Worm (Caenorhabditis elegans) whole organism, L4 larva: ENCODE measurements around the gene cnc-2.

ENCODE experiments used
- D1046.2 ChIP-seq: fragments of 200-800 bp; sonication (Bioruptor generic); IDR thresholded peaks from 2 replicates; pipeline ENCODE4 v1.3.6; 2022; ENCODE audit warnings: missing genetic modification characterization, missing compliant biosample characterization
- F37D6.2 ChIP-seq: sonication (generic microtip); optimal IDR thresholded peaks from 2 replicates; lab custom pipeline; 2016; ENCODE audit warnings: mild to moderate bottlenecking, missing genetic modification characterization, missing compliant biosample characterization
- R02D3.7 ChIP-seq: fragments of 150-350 bp; sonication (generic microtip); optimal IDR thresholded peaks from 3 replicates; lab custom pipeline; 2014; ENCODE audit warnings: missing biosample characterization, missing genetic modification characterization
- T20F7.1 ChIP-seq: fragments of 200-800 bp; sonication (Bioruptor generic); optimal IDR thresholded peaks from 2 replicates; lab custom pipeline; 2018; ENCODE audit warnings: mild to moderate bottlenecking, missing genetic modification characterization, missing compliant biosample characterization
- T26A8.4 ChIP-seq: fragments of 200-800 bp; sonication (Bioruptor generic); IDR thresholded peaks from 2 replicates; pipeline ENCODE4 v1.3.6; 2022; ENCODE audit warnings: missing genetic modification characterization, missing compliant biosample characterization
- aly-2 ChIP-seq: sonication (generic microtip); optimal IDR thresholded peaks from 2 replicates; lab custom pipeline; 2018; ENCODE audit warnings: missing biosample characterization, missing genetic modification characterization
- ama-1 ChIP-seq: fragments of 150-350 bp; optimal IDR thresholded peaks from 2 replicates; lab custom pipeline; 2014; ENCODE audit warnings: inconsistent platforms, mixed read lengths
- arid-1 ChIP-seq: fragments of 200-800 bp; sonication (Bioruptor generic); conservative IDR thresholded peaks from 2 replicates; pipeline ENCODE4 v1.3.6; 2022; ENCODE audit warnings: missing genetic modification reagents, missing genetic modification characterization, missing compliant biosample characterization
- ceh-28 ChIP-seq: fragments of 150-350 bp; optimal IDR thresholded peaks from 2 replicates; lab custom pipeline; 2014; ENCODE audit warnings: missing biosample characterization, missing genetic modification reagents, missing genetic modification characterization
- ceh-32 ChIP-seq: sonication (generic microtip); optimal IDR thresholded peaks from 2 replicates; lab custom pipeline; 2016; ENCODE audit warnings: mild to moderate bottlenecking, missing genetic modification characterization, missing compliant biosample characterization; ENCODE audit not compliant: poor library complexity
- ces-1 ChIP-seq: fragments of 150-350 bp; sonication (generic microtip); optimal IDR thresholded peaks from 4 replicates; lab custom pipeline; 2014; ENCODE audit warnings: missing biosample characterization, missing genetic modification reagents, missing genetic modification characterization
- cey-2 ChIP-seq: sonication (generic microtip); optimal IDR thresholded peaks from 3 replicates; lab custom pipeline; 2017; ENCODE audit warnings: missing genetic modification characterization, mild to moderate bottlenecking, missing compliant biosample characterization, antibody characterized with exemption, borderline replicate concordance; ENCODE audit not compliant: insufficient read depth
- dmd-8 ChIP-seq: fragments of 200-800 bp; sonication (Bioruptor generic); IDR thresholded peaks from 2 replicates; pipeline ENCODE4 v1.3.6; 2022; ENCODE audit warnings: missing genetic modification characterization, missing compliant biosample characterization
- egl-43 ChIP-seq: fragments of 200-800 bp; sonication (Bioruptor generic); IDR thresholded peaks from 2 replicates; pipeline ENCODE4 v1.3.6; 2022; ENCODE audit warnings: missing genetic modification reagents, missing genetic modification characterization, missing compliant biosample characterization
- fkh-10 ChIP-seq: fragments of 150-350 bp; optimal IDR thresholded peaks from 2 replicates; lab custom pipeline; 2014; ENCODE audit warnings: missing biosample characterization, missing genetic modification reagents, missing genetic modification characterization
- gei-8 ChIP-seq: fragments of 200-800 bp; sonication (Bioruptor generic); optimal IDR thresholded peaks from 2 replicates; lab custom pipeline; 2018; ENCODE audit warnings: mild to moderate bottlenecking, missing genetic modification characterization, missing compliant biosample characterization
- hif-1 ChIP-seq, 2 experiments: sonication (generic microtip); optimal IDR thresholded peaks; 2 replicates each; lab custom pipeline; 2016 to 2017; ENCODE audit warnings: missing compliant biosample characterization in 2 of 2, missing genetic modification characterization in 2 of 2, missing genetic modification reagents in 2 of 2, missing genotype in 2 of 2, mild to moderate bottlenecking in 1 of 2
- hlh-11 ChIP-seq: fragments of 200-800 bp; sonication (Bioruptor generic); optimal IDR thresholded peaks from 2 replicates; lab custom pipeline; 2018; ENCODE audit warnings: mild to moderate bottlenecking, missing genetic modification characterization, missing compliant biosample characterization
- hlh-30 ChIP-seq: sonication (generic microtip); optimal IDR thresholded peaks from 2 replicates; lab custom pipeline; 2017; ENCODE audit warnings: antibody characterized with exemption, mild to moderate bottlenecking, missing genetic modification characterization, missing compliant biosample characterization; ENCODE audit not compliant: insufficient read depth
- hmg-1.1 ChIP-seq: fragments of 200-800 bp; sonication (Bioruptor generic); IDR thresholded peaks from 2 replicates; pipeline ENCODE4 v1.3.6; 2022; ENCODE audit warnings: missing genetic modification reagents, missing genetic modification characterization, missing compliant biosample characterization
- lin-1 ChIP-seq: fragments of 200-800 bp; sonication (Bioruptor generic); IDR thresholded peaks from 2 replicates; pipeline ENCODE4 v1.3.6; 2022; ENCODE audit warnings: missing genetic modification reagents, missing genetic modification characterization, missing compliant biosample characterization
- lin-29 ChIP-seq: fragments of 200-800 bp; sonication (Bioruptor generic); IDR thresholded peaks from 2 replicates; pipeline ENCODE4 v1.3.6; 2022; ENCODE audit warnings: missing genetic modification reagents, missing genetic modification characterization, missing compliant biosample characterization
- lin-39 ChIP-seq: fragments of 150-350 bp; optimal IDR thresholded peaks from 2 replicates; lab custom pipeline; 2014; ENCODE audit warnings: missing biosample characterization, missing genetic modification reagents, missing genetic modification characterization
- madf-5 ChIP-seq, 2 experiments: fragments of 200-800 bp; sonication (Bioruptor generic); IDR thresholded peaks; 2 replicates each; pipeline ENCODE4 v1.3.6; 2022; ENCODE audit warnings: missing compliant biosample characterization in 2 of 2, missing genetic modification characterization in 2 of 2
- madf-9 ChIP-seq: fragments of 200-800 bp; sonication (Bioruptor generic); conservative IDR thresholded peaks from 2 replicates; pipeline ENCODE4 v1.3.6; 2022; ENCODE audit warnings: missing genetic modification reagents, missing genetic modification characterization, missing compliant biosample characterization
- mdl-1 ChIP-seq, 2 experiments: fragments of 150-350 bp in 1 of 2; sonication (generic microtip) in 1 of 2; optimal IDR thresholded peaks; 2 replicates each; lab custom pipeline; 2014 to 2017; ENCODE audit warnings: missing biosample characterization in 2 of 2, missing genetic modification characterization in 2 of 2
- mdt-29 ChIP-seq: fragments of 200-800 bp; sonication (Bioruptor generic); IDR thresholded peaks from 2 replicates; pipeline ENCODE4 v1.3.6; 2022; ENCODE audit warnings: missing genetic modification reagents, missing genetic modification characterization, missing compliant biosample characterization
- mes-2 ChIP-seq: sonication (generic microtip); optimal IDR thresholded peaks from 2 replicates; lab custom pipeline; 2016; ENCODE audit warnings: missing genotype, mild to moderate bottlenecking, missing genetic modification characterization, missing compliant biosample characterization; ENCODE audit not compliant: poor library complexity, severe bottlenecking
- mxl-3 ChIP-seq: fragments of 200-800 bp; sonication (Bioruptor generic); optimal IDR thresholded peaks from 2 replicates; lab custom pipeline; 2018; ENCODE audit warnings: mild to moderate bottlenecking, missing genetic modification characterization, missing compliant biosample characterization
- nhr-10 ChIP-seq: fragments of 150-350 bp; optimal IDR thresholded peaks from 2 replicates; lab custom pipeline; 2014; ENCODE audit warnings: missing biosample characterization, missing genetic modification characterization
- nhr-28 ChIP-seq: fragments of 150-350 bp; optimal IDR thresholded peaks from 2 replicates; lab custom pipeline; 2014; ENCODE audit warnings: missing biosample characterization, missing genetic modification characterization
- nhr-42 ChIP-seq: fragments of 200-800 bp; sonication (Bioruptor generic); IDR thresholded peaks from 2 replicates; pipeline ENCODE4 v1.3.6; 2022; ENCODE audit warnings: missing genetic modification characterization, missing compliant biosample characterization
- nhr-48 ChIP-seq: sonication (generic microtip); optimal IDR thresholded peaks from 2 replicates; lab custom pipeline; 2016; ENCODE audit warnings: mild to moderate bottlenecking, missing genetic modification characterization, missing compliant biosample characterization
- saeg-2 ChIP-seq: fragments of 200-800 bp; sonication (Bioruptor generic); IDR thresholded peaks from 2 replicates; pipeline ENCODE4 v1.3.6; 2022; ENCODE audit warnings: missing genetic modification reagents, missing genetic modification characterization, missing compliant biosample characterization
- set-16 ChIP-seq: fragments of 200-800 bp; sonication (Bioruptor generic); IDR thresholded peaks from 2 replicates; pipeline ENCODE4 v1.3.6; 2022; ENCODE audit warnings: missing genetic modification reagents, missing genetic modification characterization, missing compliant biosample characterization
- skn-1 ChIP-seq: fragments of 150-350 bp; optimal IDR thresholded peaks from 2 replicates; lab custom pipeline; 2014; ENCODE audit warnings: missing biosample characterization, missing genetic modification characterization
- tra-1 ChIP-seq: fragments of 200-800 bp; sonication (Bioruptor generic); IDR thresholded peaks from 2 replicates; pipeline ENCODE4 v1.3.6; 2022; ENCODE audit warnings: missing genetic modification reagents, missing genetic modification characterization, missing compliant biosample characterization
- unc-62 ChIP-seq, 3 experiments: fragments of 150-350 bp in 1 of 3; sonication (generic microtip); optimal IDR thresholded peaks in 2 of 3; peaks in 1 of 3; 1 replicate in 1 of 3; 2 replicates in 2 of 3; lab custom pipeline; 2014 to 2017; ENCODE audit warnings: missing biosample characterization in 3 of 3, missing genetic modification characterization in 3 of 3, missing genetic modification reagents in 3 of 3, missing genotype in 1 of 3
- vab-7 ChIP-seq: fragments of 200-800 bp; sonication (Bioruptor generic); IDR thresholded peaks from 2 replicates; pipeline ENCODE4 v1.3.6; 2022; ENCODE audit warnings: missing genetic modification reagents, missing genetic modification characterization, missing compliant biosample characterization
- zfp-2 ChIP-seq: sonication (generic microtip); optimal IDR thresholded peaks from 2 replicates; lab custom pipeline; 2016; ENCODE audit warnings: mild to moderate bottlenecking, missing genetic modification characterization, missing compliant biosample characterization

Gene cnc-2

ce11 chrV:1447724-1448123, 2.3 kb downstream of the cnc-2 start, which contains the start of gene cnc-3:
Gene cnc-3, plus strand, starts transcription at chrV:1448004.
- TF ChIP-seq vab-7 (GFP tag; lab: Robert Waterston, UW) = no peak
- TF ChIP-seq nhr-28 (tag; lab: Kevin White, UChicago) = no peak
- peak in 1 of 2 experiments; percentile 85 for TF ChIP-seq unc-62 (GFP tag; optimal IDR thresholded peaks at IDR 0.05 in 1 of 2; lab: Kevin White, UChicago)
- TF ChIP-seq unc-62 (tag; optimal IDR thresholded peaks at IDR 0.05; lab: Kevin White, UChicago) = no peak
- TF ChIP-seq T26A8.4 (GFP tag; lab: Robert Waterston, UW) = peak; percentile 44
- no peak for TF ChIP-seq skn-1 (tag; lab: Kevin White, UChicago)
- TF ChIP-seq, all 104 proteins: peak for 2

ce11 chrV:1447079-1447478, 2.9 kb downstream of the cnc-2 start, which contains the start of gene cnc-4:
Gene cnc-4, plus strand, starts transcription at chrV:1447195.
- TF ChIP-seq dmd-8 (GFP tag; lab: Robert Waterston, UW) = no peak
- TF ChIP-seq ces-1 (GFP tag; lab: Kevin White, UChicago) = no peak
- no peak for TF ChIP-seq vab-7 (GFP tag; lab: Robert Waterston, UW)

- no peak for TF ChIP-seq nhr-10 (tag; lab: Kevin White, UChicago)
- TF ChIP-seq lin-39 = no peak
- no peak for TF ChIP-seq D1046.2 (GFP tag; lab: Robert Waterston, UW)
- TF ChIP-seq, all 104 proteins: peak for 0
These were observed 4.9 kb downstream of the cnc-2 start, which contains the start of gene cnc-5 for ce11 chrV:1445081-1445480. Gene cnc-5, plus strand, starts transcription at chrV:1445381.

- TF ChIP-seq mes-2 (tag; lab: Kevin White, UChicago) (no peak), ceh-32 (tag; lab: Kevin White, UChicago) (no peak), zfp-2 (tag; lab: Kevin White, UChicago) (no peak), nhr-42 (GFP tag; lab: Robert Waterston, UW) (no peak), saeg-2 (GFP tag; lab: Robert Waterston, UW) (no peak), F37D6.2 (no peak), R02D3.7 (tag; lab: Kevin White, UChicago) (no peak), mxl-3 (GFP tag; lab: Kevin White, UChicago) (no peak), ces-1 (GFP tag; lab: Kevin White, UChicago) (no peak), madf-5 (GFP tag; IDR thresholded peaks at IDR 0.05; lab: Robert Waterston, UW) (no peak), egl-43 (GFP tag; lab: Robert Waterston, UW) (no peak), mdt-29 (GFP tag; lab: Robert Waterston, UW) (no peak), gei-8 (no peak), fkh-10 (GFP tag; lab: Kevin White, UChicago) (no peak), hif-1 (tag; optimal IDR thresholded peaks at IDR 0.05; lab: Kevin White, UChicago) (no peak)
These were observed 5.8 kb downstream of the cnc-2 start, which contains the start of gene cnc-1 for ce11 chrV:1444180-1444579. Gene cnc-1, minus strand, starts transcription at chrV:1444280.

- TF ChIP-seq unc-62 (GFP tag; optimal IDR thresholded peaks at IDR 0.05 in 1 of 2; lab: Kevin White, UChicago) = peak in 1 of 2 experiments; percentile 65
- no peak for TF ChIP-seq unc-62 (tag; optimal IDR thresholded peaks at IDR 0.05; lab: Kevin White, UChicago)
- no peak for TF ChIP-seq aly-2 (tag; lab: Kevin White, UChicago)
- TF ChIP-seq, all 104 proteins: peak for 1
These were observed 7.9 kb downstream of the cnc-2 start, which contains the start of gene cnc-11 for ce11 chrV:1442042-1442441. Gene cnc-11, plus strand, starts transcription at chrV:1442342.

- TF ChIP-seq mxl-3 (GFP tag; lab: Kevin White, UChicago) (no peak), arid-1 (no peak), hlh-11 (peak; percentile 17), tra-1 (no peak), lin-1 (GFP tag; lab: Robert Waterston, UW) (no peak), nhr-48 (tag; lab: Kevin White, UChicago) (peak; percentile 7), hmg-1.1 (GFP tag; lab: Robert Waterston, UW) (no peak), set-16 (GFP tag; lab: Robert Waterston, UW) (no peak), lin-29 (GFP tag; lab: Robert Waterston, UW) (no peak), mdl-1 (tag; optimal IDR thresholded peaks at IDR 0.05; lab: Kevin White, UChicago) (peak in 1 of 2 experiments; percentile 19), T20F7.1 (no peak), nhr-28 (tag; lab: Kevin White, UChicago) (peak; percentile 68), hlh-30 (tag; lab: Kevin White, UChicago) (peak; percentile 47), cey-2 (tag; lab: Kevin White, UChicago) (peak; percentile 16), madf-9 (GFP tag; lab: Robert Waterston, UW) (no peak), ama-1 (lab: Kevin White, UChicago) (no peak), ceh-28 (tag; lab: Kevin White, UChicago) (no peak)
These were observed 11.2 kb downstream of the cnc-2 start, which contains the start of gene R09B5.11 for ce11 chrV:1438832-1439231. Gene R09B5.11, plus strand, starts transcription at chrV:1439205.
